Fruit fly (Drosophila melanogaster) whole organism, wandering third instar larva: ENCODE measurements around the gene CG32369.

Experiments used
- Abd-B ChIP-seq: fragments of >200 bp; optimal IDR thresholded peaks from 2 replicates; lab custom pipeline; 2017; ENCODE audit warnings: missing biosample characterization, missing genetic modification characterization
- CG32264 ChIP-seq: fragments of 200-800 bp; sonication (Bioruptor generic); optimal IDR thresholded peaks from 2 replicates; lab custom pipeline; 2016; ENCODE audit warnings: missing biosample characterization, missing genetic modification characterization
- CG9705 ChIP-seq: fragments of 200-800 bp; sonication (Bioruptor generic); optimal IDR thresholded peaks from 2 replicates; lab custom pipeline; 2018; ENCODE audit warnings: missing biosample characterization, mild to moderate bottlenecking, missing genetic modification characterization
- CrebA ChIP-seq: fragments of 200-800 bp; sonication (Bioruptor generic); optimal IDR thresholded peaks from 2 replicates; lab custom pipeline; 2016; ENCODE audit warnings: missing biosample characterization, mild to moderate bottlenecking, missing genetic modification characterization, borderline replicate concordance
- Dfd ChIP-seq: fragments of >200 bp; optimal IDR thresholded peaks from 2 replicates; lab custom pipeline; 2017; ENCODE audit warnings: missing biosample characterization, missing genetic modification characterization
- Dif ChIP-seq: fragments of 200-275, 200-300 bp; sonication (Bioruptor generic); optimal IDR thresholded peaks from 2 replicates; lab custom pipeline; 2018; ENCODE audit warnings: missing biosample characterization, missing genetic modification characterization; ENCODE audit not compliant: partially characterized antibody
- HLH106 ChIP-seq: fragments of 200-800 bp; optimal IDR thresholded peaks from 3 replicates; lab custom pipeline; 2019; ENCODE audit warnings: missing biosample characterization, mild to moderate bottlenecking, missing genetic modification characterization, moderate library complexity
- Hnf4 ChIP-seq: fragments of 200-800 bp; sonication (Bioruptor generic); optimal IDR thresholded peaks from 2 replicates; lab custom pipeline; 2016; ENCODE audit warnings: missing biosample characterization, mild to moderate bottlenecking, missing genetic modification characterization
- Hr78 ChIP-seq: fragments of >200 bp; optimal IDR thresholded peaks from 2 replicates; lab custom pipeline; 2017; ENCODE audit warnings: missing biosample characterization, missing genetic modification characterization
- Hr83 ChIP-seq: fragments of 200-300 bp; sonication (Bioruptor generic); optimal IDR thresholded peaks from 2 replicates; lab custom pipeline; 2016; ENCODE audit warnings: missing biosample characterization, mild to moderate bottlenecking, missing genetic modification characterization, moderate library complexity; ENCODE audit not compliant: poor library complexity, severe bottlenecking
- Mio ChIP-seq: sonication (Bioruptor generic); optimal IDR thresholded peaks from 2 replicates; lab custom pipeline; 2016; ENCODE audit warnings: missing biosample characterization, missing genetic modification characterization
- Myc ChIP-seq: fragments of >200 bp; optimal IDR thresholded peaks from 2 replicates; lab custom pipeline; 2017
- N ChIP-seq: fragments of >200 bp; optimal IDR thresholded peaks from 2 replicates; lab custom pipeline; 2018; ENCODE audit warnings: missing biosample characterization, missing external identifiers, missing genetic modification characterization
- Rel ChIP-seq, 2 experiments: fragments of 200-800 bp; sonication (Bioruptor generic) in 1 of 2; optimal IDR thresholded peaks; 2 replicates in 1 of 2; 3 replicates in 1 of 2; lab custom pipeline; 2016 to 2019; ENCODE audit warnings: mild to moderate bottlenecking in 2 of 2, missing biosample characterization in 2 of 2, missing genetic modification characterization in 2 of 2, moderate library complexity in 1 of 2
- Vsx2 ChIP-seq: fragments of 200-300, 225-300 bp; sonication (Bioruptor generic); optimal IDR thresholded peaks from 2 replicates; lab custom pipeline; 2018; ENCODE audit warnings: missing biosample characterization, missing genetic modification characterization; ENCODE audit not compliant: partially characterized antibody
- br ChIP-seq: fragments of 200-800 bp; sonication (Bioruptor generic); optimal IDR thresholded peaks from 2 replicates; lab custom pipeline; 2016; ENCODE audit warnings: missing biosample characterization, missing genetic modification characterization
- brk ChIP-seq: fragments of 200-800 bp; sonication (Bioruptor generic); optimal IDR thresholded peaks from 2 replicates; lab custom pipeline; 2016; ENCODE audit warnings: missing biosample characterization, mild to moderate bottlenecking, missing genetic modification characterization
- dl ChIP-seq, 2 experiments: fragments of 175-275, 200-275 bp in 1 of 2; fragments of 200-275 bp in 1 of 2; sonication (Bioruptor generic); optimal IDR thresholded peaks; lab custom pipeline; 2018; ENCODE audit warnings: mild to moderate bottlenecking in 2 of 2, missing biosample characterization in 2 of 2, missing genetic modification characterization in 2 of 2, moderate library complexity in 2 of 2; ENCODE audit not compliant: partially characterized antibody in 2 of 2, insufficient read depth in 1 of 2
- dmrt93B ChIP-seq: fragments of 200-800 bp; sonication (Bioruptor generic); optimal IDR thresholded peaks from 2 replicates; lab custom pipeline; 2018; ENCODE audit warnings: missing biosample characterization, mild to moderate bottlenecking, missing genetic modification characterization
- foxo ChIP-seq, 2 experiments: fragments of 200-800 bp; sonication (Bioruptor generic); optimal IDR thresholded peaks; 2 replicates in 1 of 2; 3 replicates in 1 of 2; lab custom pipeline; 2016 to 2017; ENCODE audit warnings: missing biosample characterization in 2 of 2, missing genetic modification characterization in 2 of 2
- fru ChIP-seq: fragments of 200-800 bp; sonication (Bioruptor generic); optimal IDR thresholded peaks from 3 replicates; lab custom pipeline; 2016; ENCODE audit warnings: missing biosample characterization, mild to moderate bottlenecking, missing genetic modification characterization
- jim ChIP-seq: fragments of 175-275, 200-325 bp; sonication (Bioruptor generic); optimal IDR thresholded peaks from 2 replicates; lab custom pipeline; 2016; ENCODE audit warnings: missing biosample characterization, mild to moderate bottlenecking, missing genetic modification characterization
- lola ChIP-seq: fragments of >200 bp; optimal IDR thresholded peaks from 2 replicates; lab custom pipeline; 2017; ENCODE audit warnings: missing biosample characterization, missing genetic modification characterization
- psq ChIP-seq: fragments of 200-800 bp; sonication (Bioruptor generic); optimal IDR thresholded peaks from 3 replicates; lab custom pipeline; 2017; ENCODE audit warnings: missing biosample characterization, mild to moderate bottlenecking, missing genetic modification characterization, moderate library complexity
- sv ChIP-seq: fragments of 200-800 bp; sonication (Bioruptor generic); optimal IDR thresholded peaks from 3 replicates; lab custom pipeline; 2016; ENCODE audit warnings: missing biosample characterization, missing genetic modification characterization
- woc ChIP-seq: sonication (Bioruptor generic); optimal IDR thresholded peaks from 2 replicates; lab custom pipeline; 2016; ENCODE audit warnings: missing biosample characterization, mild to moderate bottlenecking, missing genetic modification characterization

Gene CG32369

DNA sequence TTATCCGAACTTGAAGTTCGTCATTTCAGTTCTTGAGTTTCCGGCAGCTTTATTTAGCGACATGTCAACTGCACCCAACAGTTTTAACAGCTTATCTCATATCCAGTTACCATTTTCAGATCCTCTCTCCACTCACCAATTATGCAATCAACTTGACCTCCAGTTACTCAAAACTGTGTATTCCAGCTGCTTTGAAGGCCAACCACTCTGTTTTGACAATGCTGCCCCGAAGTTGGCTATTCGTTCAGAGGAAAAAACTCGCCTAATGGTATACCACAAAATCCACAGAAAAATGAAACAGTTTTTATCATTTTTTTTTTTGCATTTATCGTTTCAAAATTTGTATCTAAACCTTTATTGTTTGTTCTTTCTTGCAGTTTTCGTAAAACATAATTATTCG, 2.0 kb upstream of the CG32369 start:
- TF ChIP-seq Hnf4 (GFP tag; lab: Kevin White, UChicago), result no peak
- no peak for TF ChIP-seq dl (GFP tag; optimal IDR thresholded peaks at IDR 0.05; lab: Kevin White, UChicago; ENCODE audit: insufficient read depth in 1 of 2, partially characterized antibody in 2 of 2)
- peak; percentile 36 for TF ChIP-seq Vsx2 (GFP tag; lab: Kevin White, UChicago)
- peak; percentile 49 for TF ChIP-seq Dif
- peak; percentile 75 for TF ChIP-seq Myc
- TF ChIP-seq N (GFP tag; lab: Kevin White, UChicago), result peak; percentile 86

DNA sequence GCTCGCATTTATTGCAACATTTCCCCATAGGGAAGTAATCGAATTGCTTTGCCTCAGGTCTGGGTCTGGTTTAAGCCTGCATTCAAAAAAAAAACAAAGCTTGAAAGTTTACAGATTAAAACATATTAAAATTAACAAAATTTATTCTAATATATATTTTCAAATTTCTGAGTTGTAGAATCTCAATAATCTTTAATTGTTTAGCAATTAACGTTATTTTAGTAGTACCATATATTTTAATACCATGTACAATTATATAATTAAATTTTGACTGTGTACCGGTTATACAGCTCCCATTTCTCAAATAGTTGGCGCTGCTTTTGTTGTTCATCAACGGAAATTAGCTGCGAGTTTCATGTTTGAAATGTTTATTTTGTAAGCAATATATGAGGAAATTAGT, 1.3 kb upstream of the CG32369 start:
- no peak for TF ChIP-seq dmrt93B (GFP tag; lab: Kevin White, UChicago)
- TF ChIP-seq jim, result no peak
- no peak for TF ChIP-seq Hr83 (GFP tag; lab: Kevin White, UChicago)
- no peak for TF ChIP-seq lola (GFP tag; lab: Kevin White, UChicago)
- no peak for TF ChIP-seq woc
- TF ChIP-seq fru, result no peak
- TF ChIP-seq CrebA (GFP tag; lab: Kevin White, UChicago), result no peak
- no peak for TF ChIP-seq foxo (GFP tag; optimal IDR thresholded peaks at IDR 0.05; lab: Kevin White, UChicago)
- TF ChIP-seq Abd-B (GFP tag; lab: Kevin White, UChicago), result no peak
- TF ChIP-seq Vsx2 (GFP tag; lab: Kevin White, UChicago), result no peak
- TF ChIP-seq br (GFP tag; lab: Kevin White, UChicago), result no peak
- TF ChIP-seq Dfd (GFP tag; lab: Kevin White, UChicago), result no peak
- no peak for TF ChIP-seq brk (GFP tag; lab: Kevin White, UChicago)
- no peak for TF ChIP-seq CG9705 (GFP tag; lab: Kevin White, UChicago)
- no peak for TF ChIP-seq Mio (GFP tag; lab: Kevin White, UChicago)
- no peak for TF ChIP-seq Rel (GFP tag; optimal IDR thresholded peaks at IDR 0.05; lab: Kevin White, UChicago)
- TF ChIP-seq Rel (tag; optimal IDR thresholded peaks at IDR 0.05; lab: Kevin White, UChicago), result no peak
- no peak for TF ChIP-seq Hr78
- no peak for TF ChIP-seq psq

DNA sequence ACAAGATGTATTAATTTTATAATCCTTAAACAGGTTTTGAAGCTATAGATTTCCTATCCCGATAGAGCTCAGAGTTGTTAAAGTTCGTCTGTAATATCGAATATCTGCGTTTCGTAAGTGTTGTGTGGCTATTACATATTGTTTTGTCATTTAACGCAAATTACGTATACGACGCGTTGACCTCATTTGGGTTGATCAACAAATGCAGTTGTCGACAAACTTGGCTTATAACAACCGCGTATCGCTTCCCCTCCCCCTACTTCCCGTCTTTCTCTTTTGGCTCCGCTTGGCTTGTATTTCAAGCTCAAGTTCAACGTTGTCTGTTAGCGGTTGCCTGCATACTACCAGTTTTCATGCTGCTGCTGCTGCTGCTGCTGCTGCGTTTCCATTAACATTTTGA, 801 bp upstream of the CG32369 start:
- TF ChIP-seq fru, result peak; percentile 6
- no peak for TF ChIP-seq dl (GFP tag; optimal IDR thresholded peaks at IDR 0.05; lab: Kevin White, UChicago; ENCODE audit: insufficient read depth in 1 of 2, partially characterized antibody in 2 of 2)
- TF ChIP-seq, all 38 proteins: peak for 1

DNA sequence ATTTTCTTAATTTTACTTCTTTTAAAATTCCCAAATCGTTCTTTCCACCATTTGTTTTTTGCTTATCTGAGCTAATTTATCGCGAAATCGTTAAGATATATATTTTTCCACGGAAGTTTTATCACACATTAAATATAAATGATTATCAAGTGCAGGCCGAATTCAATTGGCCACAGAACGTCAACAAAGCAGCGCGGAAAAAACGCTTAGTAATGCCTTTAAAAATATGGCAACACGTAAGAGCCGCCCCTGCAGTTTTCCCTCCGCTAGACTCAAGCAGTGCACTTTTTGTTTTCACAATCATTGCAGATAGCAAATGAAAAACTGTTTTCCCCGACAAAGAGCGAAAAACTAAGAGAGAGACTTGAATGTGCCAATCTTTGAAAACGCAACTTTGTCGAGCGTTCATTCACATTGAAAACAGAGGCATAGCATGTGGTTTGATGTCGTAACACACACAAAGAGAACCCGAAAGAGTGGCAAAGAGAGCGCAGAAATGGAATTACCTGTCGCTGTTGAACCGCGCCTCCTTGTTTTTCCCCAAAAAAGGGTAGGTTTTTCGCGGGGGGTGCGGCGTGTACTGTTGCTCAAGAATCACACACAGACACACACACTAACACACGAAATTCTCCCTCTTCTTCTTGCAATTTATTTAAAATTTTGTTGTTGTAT, 998 bp downstream of the CG32369 start:
- TF ChIP-seq Rel (GFP tag; optimal IDR thresholded peaks at IDR 0.05; lab: Kevin White, UChicago) (no peak), Rel (tag; optimal IDR thresholded peaks at IDR 0.05; lab: Kevin White, UChicago) (peak; percentile 22), Dif (peak; percentile 35), dl (GFP tag; optimal IDR thresholded peaks at IDR 0.05; lab: Kevin White, UChicago; ENCODE audit: insufficient read depth in 1 of 2, partially characterized antibody in 2 of 2) (peak; percentile 25 to 46), HLH106 (no peak)
- TF ChIP-seq, all 38 proteins: peak for 3

DNA sequence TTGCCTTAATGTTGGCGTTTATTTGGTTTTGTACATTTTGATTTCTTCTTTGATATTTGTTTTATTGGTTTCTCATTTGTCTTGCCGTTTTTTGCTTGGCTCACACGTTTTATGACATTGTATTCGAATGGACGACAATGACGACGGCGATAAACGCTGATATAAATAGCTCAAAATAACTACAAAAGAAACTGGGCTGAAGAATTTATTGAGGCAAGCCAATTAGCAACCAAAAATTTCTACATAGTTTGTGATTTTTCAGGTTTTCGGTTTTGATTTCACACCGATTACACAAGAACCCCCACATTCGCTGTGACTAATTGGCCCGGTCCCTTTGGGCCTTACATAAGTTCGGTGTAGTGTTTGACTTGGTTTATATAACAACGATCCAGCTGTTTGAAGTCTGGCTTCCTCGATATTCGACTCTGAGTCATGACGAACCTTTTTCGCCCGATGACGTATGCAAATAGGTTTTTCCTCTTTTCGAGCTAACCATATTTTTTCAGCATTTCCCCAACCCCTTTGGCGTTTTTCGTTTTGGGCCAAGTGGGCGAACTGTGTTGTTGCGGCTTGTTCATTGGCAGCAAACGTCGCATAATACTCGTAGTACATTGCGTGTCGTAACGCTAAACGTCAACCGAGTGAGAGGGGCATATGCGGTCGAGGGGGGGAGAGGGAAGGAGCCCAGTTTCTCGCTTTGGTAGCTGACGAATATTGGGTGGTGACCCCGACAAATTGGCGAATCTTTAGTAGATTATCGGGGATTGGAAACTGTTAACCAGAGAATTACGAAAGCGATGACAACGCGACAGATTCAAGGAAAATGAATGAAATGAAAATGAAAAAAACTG, 1.8 kb downstream of the CG32369 start:
- TF ChIP-seq HLH106, result no peak
- TF ChIP-seq Hr78, result no peak

DNA sequence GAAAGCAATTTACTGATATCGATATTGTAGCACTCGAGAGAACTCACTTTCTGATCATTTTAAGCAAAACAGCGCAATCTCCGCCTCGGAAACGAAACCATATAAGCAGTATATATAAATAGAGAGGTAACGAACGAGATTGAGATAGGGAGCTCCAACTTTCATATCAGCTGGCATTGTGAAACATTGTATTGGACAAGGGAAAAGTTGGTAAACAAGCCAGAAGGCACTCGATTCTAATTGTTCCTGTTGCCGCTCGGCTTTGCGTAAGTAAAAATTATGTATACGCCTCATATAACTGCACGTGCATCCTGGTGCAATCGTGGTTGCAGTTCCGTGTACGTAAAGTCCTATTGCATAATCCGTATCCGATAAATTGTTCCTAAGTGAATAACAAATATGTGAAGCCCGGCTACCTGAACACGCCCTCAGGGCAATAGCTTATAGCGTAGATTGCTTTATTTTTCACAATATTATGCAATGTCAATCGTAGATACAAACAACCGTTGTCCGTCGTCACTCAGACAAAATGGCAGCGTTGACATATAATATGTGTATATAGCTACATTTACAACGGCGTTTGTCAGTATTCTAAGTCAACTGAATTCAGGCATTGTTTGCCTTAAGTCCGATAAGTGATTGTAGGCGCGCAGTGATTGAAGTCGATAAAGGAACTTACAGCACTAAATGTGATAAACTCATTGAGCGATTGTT, 3.0 kb downstream of the CG32369 start:
- TF ChIP-seq Mio (GFP tag; lab: Kevin White, UChicago) (no peak), brk (GFP tag; lab: Kevin White, UChicago) (no peak), sv (GFP tag; lab: Kevin White, UChicago) (no peak), CG32264 (GFP tag; lab: Kevin White, UChicago) (no peak), dl (GFP tag; optimal IDR thresholded peaks at IDR 0.05; lab: Kevin White, UChicago; ENCODE audit: insufficient read depth in 1 of 2, partially characterized antibody in 2 of 2) (no peak)
- TF ChIP-seq, all 38 proteins: peak for 0
